Fruit fly (Drosophila melanogaster): ENCODE measurements around the gene sdk.

DNA sequence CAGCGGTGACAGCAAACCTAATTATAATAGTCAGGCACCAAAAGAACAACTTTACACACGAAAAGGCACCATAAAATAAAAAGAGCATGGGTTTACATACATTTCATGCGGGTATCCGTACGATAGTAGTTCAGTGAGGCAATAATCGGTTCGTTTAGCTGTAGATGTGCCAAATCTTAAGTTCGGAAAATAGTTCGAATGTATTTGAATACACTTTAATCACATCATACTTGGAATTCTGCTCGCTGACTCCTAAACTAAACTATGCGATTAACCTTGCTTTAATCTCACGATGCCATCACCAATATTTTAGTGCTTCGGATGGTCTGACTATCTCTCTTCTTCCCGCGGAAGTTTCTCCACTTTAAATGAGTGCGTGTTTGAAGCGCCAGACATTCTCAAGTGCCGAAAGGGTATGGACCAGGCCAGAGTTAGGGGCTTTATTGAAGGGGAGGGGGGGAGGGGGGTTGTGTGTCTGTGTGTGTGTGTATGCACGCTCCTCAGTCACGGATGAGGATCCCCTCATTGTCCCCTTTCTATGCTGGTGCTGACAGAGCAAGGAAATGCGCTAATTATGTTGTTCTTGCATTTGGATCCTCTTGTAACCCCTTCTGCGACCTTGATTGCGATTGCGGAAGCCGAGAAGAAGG is 26.7 kb downstream of the sdk start:
- TF ChIP-seq CG1620 (GFP tag; optimal IDR thresholded peaks at IDR 0.05): no peak
- TF ChIP-seq kay (GFP tag; ENCODE audit: borderline replicate concordance): no peak
- TF ChIP-seq Mnt (GFP tag; optimal IDR thresholded peaks at IDR 0.05): no peak
- no peak for TF ChIP-seq Hr96 (GFP tag; optimal IDR thresholded peaks at IDR 0.05)
- no peak for TF ChIP-seq cnc (optimal IDR thresholded peaks at IDR 0.05)
- TF ChIP-seq CG5204 (GFP tag; optimal IDR thresholded peaks at IDR 0.05): no peak
- no peak for TF ChIP-seq CG7101 (tag; optimal IDR thresholded peaks at IDR 0.05)
- TF ChIP-seq CG33017 (tag; optimal IDR thresholded peaks at IDR 0.05): no peak
- no peak for TF ChIP-seq CG14711 (tag; optimal IDR thresholded peaks at IDR 0.05)
- no peak for TF ChIP-seq CG7045 (GFP tag; optimal IDR thresholded peaks at IDR 0.05)
- no peak for TF ChIP-seq ovo (GFP tag; optimal IDR thresholded peaks at IDR 0.05)
- TF ChIP-seq bab1 (GFP tag; optimal IDR thresholded peaks at IDR 0.05): no peak
- no peak for TF ChIP-seq CG12768 (GFP tag; optimal IDR thresholded peaks at IDR 0.05)

Data from whole organism, adult.